Fruit fly (Drosophila melanogaster) whole organism, embryonic: ENCODE results near the gene CG13074.

Source experiments
- Abd-B ChIP-seq: fragments of 200-800 bp; sonication (Bioruptor generic); optimal IDR thresholded peaks from 2 replicates; lab custom pipeline; 2018; ENCODE audit warnings: missing biosample characterization, mild to moderate bottlenecking, missing genetic modification characterization, moderate library complexity
- Atf6 ChIP-seq: fragments of 200-800 bp; sonication (Bioruptor generic); IDR thresholded peaks from 2 replicates; pipeline ENCODE4 v1.3.6; 2022; ENCODE audit warnings: missing biosample characterization, missing genetic modification characterization
- Awh ChIP-seq: fragments of 200-800 bp; sonication (Bioruptor generic); IDR thresholded peaks from 2 replicates; pipeline ENCODE4, ENCODE4 v1.3.6; 2022; ENCODE audit warnings: missing biosample characterization, missing genetic modification characterization
- Bdp1 ChIP-seq: fragments of 200-800 bp; sonication (Bioruptor generic); optimal IDR thresholded peaks from 3 replicates; lab custom pipeline; 2016; ENCODE audit warnings: missing biosample characterization, missing genetic modification characterization
- Bteb2 ChIP-seq: fragments of 200-800 bp; sonication (Bioruptor generic); optimal IDR thresholded peaks from 2 replicates; lab custom pipeline; 2016; ENCODE audit warnings: missing biosample characterization, missing genetic modification characterization
- CG10147 ChIP-seq: fragments of 200-800 bp; sonication (Bioruptor generic); optimal IDR thresholded peaks from 2 replicates; lab custom pipeline; 2019; ENCODE audit warnings: missing biosample characterization, mild to moderate bottlenecking, missing genetic modification characterization, moderate library complexity
- CG10366 ChIP-seq: fragments of 200-800 bp; sonication (Bioruptor generic); IDR thresholded peaks from 2 replicates; pipeline ENCODE4 v1.3.6; 2022; ENCODE audit warnings: missing biosample characterization, missing genetic modification characterization
- CG11456 ChIP-seq: fragments of 200-800 bp; sonication (Bioruptor generic); IDR thresholded peaks from 3 replicates; pipeline ENCODE4 v1.3.6; 2022; ENCODE audit warnings: missing biosample characterization, missing genetic modification characterization
- CG12391 ChIP-seq: fragments of 200-800 bp; sonication (Bioruptor generic); optimal IDR thresholded peaks from 3 replicates; lab custom pipeline; 2018; ENCODE audit warnings: missing biosample characterization, mild to moderate bottlenecking, missing genetic modification characterization, moderate library complexity
- CG12744 ChIP-seq: fragments of 200-800 bp; sonication (Bioruptor generic); optimal IDR thresholded peaks from 2 replicates; lab custom pipeline; 2016; ENCODE audit warnings: missing biosample characterization, missing genetic modification characterization
- CG14965 ChIP-seq: fragments of 200-800 bp; sonication (Bioruptor generic); optimal IDR thresholded peaks from 2 replicates; lab custom pipeline; 2016; ENCODE audit warnings: missing biosample characterization, missing genetic modification characterization, borderline replicate concordance
- CG15696 ChIP-seq: fragments of 200-800 bp; sonication (Bioruptor generic); optimal IDR thresholded peaks from 2 replicates; lab custom pipeline; 2019; ENCODE audit warnings: missing biosample characterization, mild to moderate bottlenecking, missing genetic modification characterization, moderate library complexity
- CG16779 ChIP-seq: fragments of 200-800 bp; sonication (Bioruptor generic); IDR thresholded peaks from 2 replicates; pipeline ENCODE4 v1.3.6; 2022; ENCODE audit warnings: missing biosample characterization, missing genetic modification characterization
- CG18262 ChIP-seq: fragments of 200-800 bp; optimal IDR thresholded peaks from 3 replicates; lab custom pipeline; 2019; ENCODE audit warnings: missing biosample characterization, mild to moderate bottlenecking, missing genetic modification characterization, moderate library complexity
- CG1832 ChIP-seq: fragments of 200-800 bp; sonication (Bioruptor generic); optimal IDR thresholded peaks from 2 replicates; lab custom pipeline; 2017; ENCODE audit warnings: missing biosample characterization, mild to moderate bottlenecking, missing genetic modification characterization, inconsistent platforms
- CG2120 ChIP-seq: fragments of 200-800 bp; sonication (Bioruptor generic); optimal IDR thresholded peaks from 3 replicates; lab custom pipeline; 2016; ENCODE audit warnings: missing biosample characterization, missing genetic modification characterization
- CG2678 ChIP-seq: fragments of 200-800 bp; sonication (Bioruptor generic); optimal IDR thresholded peaks from 3 replicates; lab custom pipeline; 2019; ENCODE audit warnings: missing biosample characterization, mild to moderate bottlenecking, missing genetic modification characterization, moderate library complexity
- CG30431 ChIP-seq: fragments of 200-800 bp; sonication (Bioruptor generic); optimal IDR thresholded peaks from 2 replicates; lab custom pipeline; 2017; ENCODE audit warnings: missing biosample characterization, missing genetic modification characterization
- CG43689 ChIP-seq: fragments of 200-800 bp; sonication (Bioruptor generic); IDR thresholded peaks from 2 replicates; pipeline ENCODE4 v1.3.6; 2022; ENCODE audit warnings: missing biosample characterization, missing genetic modification characterization
- CG4424 ChIP-seq: fragments of 200-800 bp; sonication (Bioruptor generic); optimal IDR thresholded peaks from 3 replicates; lab custom pipeline; 2016; ENCODE audit warnings: missing biosample characterization, missing genetic modification characterization
- CG5245 ChIP-seq: fragments of 200-800 bp; sonication (Bioruptor generic); optimal IDR thresholded peaks from 3 replicates; lab custom pipeline; 2016; ENCODE audit warnings: missing biosample characterization, missing genetic modification characterization
- CG7987 ChIP-seq: fragments of 200-800 bp; sonication (Bioruptor generic); optimal IDR thresholded peaks from 2 replicates; lab custom pipeline; 2018; ENCODE audit warnings: missing biosample characterization, mild to moderate bottlenecking, missing genetic modification characterization, moderate library complexity
- CG8924 ChIP-seq: fragments of 200-800 bp; optimal IDR thresholded peaks from 3 replicates; lab custom pipeline; 2019; ENCODE audit warnings: missing biosample characterization, mild to moderate bottlenecking, missing genetic modification characterization, moderate library complexity
- Dip3 ChIP-seq: fragments of 200-800 bp; sonication (Bioruptor generic); optimal IDR thresholded peaks from 3 replicates; lab custom pipeline; 2016; ENCODE audit warnings: missing biosample characterization, missing genetic modification characterization
- E2f2 ChIP-seq: fragments of 200-800 bp; sonication (Bioruptor generic); IDR thresholded peaks from 2 replicates; pipeline ENCODE4 v1.3.6; 2022; ENCODE audit warnings: missing biosample characterization, missing genetic modification characterization
- HmgD ChIP-seq: fragments of 200-800 bp; sonication (Bioruptor generic); optimal IDR thresholded peaks from 3 replicates; lab custom pipeline; 2016; ENCODE audit warnings: missing biosample characterization, missing genetic modification characterization
- Med ChIP-seq: fragments of 200-800 bp; sonication (Bioruptor generic); peaks from one replicate; lab custom pipeline; 2016; ENCODE audit warnings: missing biosample characterization, missing genetic modification characterization, mild to moderate bottlenecking, inconsistent platforms, moderate library complexity
- Meics ChIP-seq: fragments of 200-800 bp; sonication (Bioruptor generic); optimal IDR thresholded peaks from 2 replicates; lab custom pipeline; 2017; ENCODE audit warnings: missing biosample characterization, mild to moderate bottlenecking, missing genetic modification characterization
- NC2β ChIP-seq: fragments of 200-800 bp; sonication (Bioruptor generic); optimal IDR thresholded peaks from 2 replicates; lab custom pipeline; 2016; ENCODE audit warnings: missing biosample characterization, missing genetic modification characterization
- Neu2 ChIP-seq: fragments of 200-800 bp; sonication (Bioruptor generic); optimal IDR thresholded peaks from 3 replicates; lab custom pipeline; 2016; ENCODE audit warnings: missing biosample characterization, missing genetic modification characterization, borderline replicate concordance
- Nf-YB ChIP-seq: fragments of 200-800 bp; sonication (Bioruptor generic); optimal IDR thresholded peaks from 3 replicates; lab custom pipeline; 2019; ENCODE audit warnings: missing biosample characterization, mild to moderate bottlenecking, missing genetic modification characterization, moderate library complexity
- Oli ChIP-seq: fragments of 200-800 bp; sonication (Bioruptor generic); optimal IDR thresholded peaks from 2 replicates; lab custom pipeline; 2018; ENCODE audit warnings: missing biosample characterization, mild to moderate bottlenecking, missing genetic modification characterization, moderate library complexity
- Ptx1 ChIP-seq: fragments of 200-800 bp; sonication (Bioruptor generic); IDR thresholded peaks from 2 replicates; pipeline ENCODE4 v1.3.6; 2022; ENCODE audit warnings: missing biosample characterization, missing genetic modification characterization
- Side ChIP-seq: fragments of 200-800 bp; sonication (Bioruptor generic); optimal IDR thresholded peaks from 2 replicates; lab custom pipeline; 2016; ENCODE audit warnings: missing biosample characterization, missing genetic modification characterization
- Sox102F ChIP-seq: fragments of 200-800 bp; sonication (Bioruptor generic); optimal IDR thresholded peaks from 2 replicates; lab custom pipeline; 2018; ENCODE audit warnings: missing biosample characterization, mild to moderate bottlenecking, missing genetic modification characterization, moderate library complexity
- Sry-β ChIP-seq: fragments of 200-800 bp; sonication (Bioruptor generic); optimal IDR thresholded peaks from 2 replicates; lab custom pipeline; 2018; ENCODE audit warnings: missing biosample characterization, mild to moderate bottlenecking, missing genetic modification characterization, moderate library complexity
- Sry-δ ChIP-seq: fragments of 200-800 bp; sonication (Bioruptor generic); optimal IDR thresholded peaks from 2 replicates; lab custom pipeline; 2016; ENCODE audit warnings: missing biosample characterization, missing genetic modification characterization
- Xbp1 ChIP-seq: fragments of 200-800 bp; sonication (Bioruptor generic); optimal IDR thresholded peaks from 3 replicates; lab custom pipeline; 2016; ENCODE audit warnings: missing biosample characterization, mild to moderate bottlenecking, missing genetic modification characterization
- Xrp1 ChIP-seq: fragments of 200-800 bp; sonication (Bioruptor generic); IDR thresholded peaks from 2 replicates; pipeline ENCODE4 v1.3.6; 2022; ENCODE audit warnings: missing biosample characterization, missing genetic modification characterization
- bab2 ChIP-seq: fragments of 200-800 bp; sonication (Bioruptor generic); optimal IDR thresholded peaks from 2 replicates; lab custom pipeline; 2016; ENCODE audit warnings: missing biosample characterization, missing genetic modification characterization
- dpn ChIP-seq, 2 experiments: fragments of 200-800 bp; sonication (Bioruptor generic); optimal IDR thresholded peaks; 3 replicates each; lab custom pipeline; 2016; ENCODE audit warnings: missing biosample characterization in 2 of 2, missing genetic modification characterization in 2 of 2
- dysf ChIP-seq: fragments of 200-800 bp; sonication (Bioruptor generic); IDR thresholded peaks from 3 replicates; pipeline ENCODE4 v1.3.6; 2022; ENCODE audit warnings: missing biosample characterization, missing genetic modification characterization
- eve ChIP-seq, 2 experiments: fragments of >200 bp; optimal IDR thresholded peaks; 2 replicates each; lab custom pipeline; 2017; ENCODE audit warnings: missing biosample characterization in 2 of 2, missing genetic modification characterization in 2 of 2
- maf-S ChIP-seq: fragments of 200-800 bp; sonication (Bioruptor generic); optimal IDR thresholded peaks from 2 replicates; lab custom pipeline; 2016; ENCODE audit warnings: missing biosample characterization, missing genetic modification characterization
- org-1 ChIP-seq: fragments of 200-800 bp; sonication (Bioruptor generic); optimal IDR thresholded peaks from 2 replicates; lab custom pipeline; 2017; ENCODE audit warnings: missing biosample characterization, missing genetic modification characterization
- pan ChIP-seq, 4 experiments: fragments of >200 bp in 3 of 4; fragments of 200-800 bp in 1 of 4; sonication (Bioruptor generic) in 1 of 4; optimal IDR thresholded peaks in 3 of 4; IDR thresholded peaks in 1 of 4; 2 replicates each; pipeline versions ENCODE4 v1.3.6 to Lab custom; 2017 to 2022; ENCODE audit warnings: missing biosample characterization in 2 of 4, missing genetic modification characterization in 2 of 4, mixed read lengths in 1 of 4
- peb ChIP-seq: fragments of 200-800 bp; sonication (Bioruptor generic); IDR thresholded peaks from 2 replicates; pipeline ENCODE4 v1.3.6; 2022; ENCODE audit warnings: missing biosample characterization, missing genetic modification characterization
- pnt ChIP-seq: fragments of 200-800 bp; sonication (Bioruptor generic); optimal IDR thresholded peaks from 3 replicates; lab custom pipeline; 2016; ENCODE audit warnings: missing biosample characterization, missing genetic modification characterization
- row ChIP-seq: fragments of 200-800 bp; sonication (Bioruptor generic); IDR thresholded peaks from 3 replicates; pipeline ENCODE4 v1.3.6; 2022; ENCODE audit warnings: missing biosample characterization, missing genetic modification characterization
- slou ChIP-seq: fragments of 200-800 bp; sonication (Bioruptor generic); optimal IDR thresholded peaks from 3 replicates; lab custom pipeline; 2016; ENCODE audit warnings: missing biosample characterization, missing genetic modification characterization
- zen ChIP-seq: fragments of 200-800 bp; sonication (Bioruptor generic); optimal IDR thresholded peaks from 3 replicates; lab custom pipeline; 2018; ENCODE audit warnings: missing biosample characterization, mild to moderate bottlenecking, missing genetic modification characterization, moderate library complexity

The CG13074 gene

dm6 chr3L:16048086-16048485, 49.2 kb downstream of the CG13074 start (continued):
- TF ChIP-seq CG12744 (peak; percentile 42), Neu2 (GFP tag; lab: Kevin White, UChicago) (no peak), CG30431 (GFP tag; lab: Kevin White, UChicago) (peak; percentile 20), CG16779 (0 out of 2 replicates have a peak, but pooled peaks have one; percentile 54), Abd-B (GFP tag; lab: Kevin White, UChicago) (no peak), Xrp1 (GFP tag; lab: Robert Waterston, UW) (peak; percentile 60), Bdp1 (GFP tag; lab: Kevin White, UChicago) (peak; percentile 4), CG43689 (peak; percentile 48), CG1832 (no peak), Bteb2 (GFP tag; lab: Kevin White, UChicago) (peak; percentile 52), Xbp1 (GFP tag; lab: Kevin White, UChicago) (peak; percentile 39), NC2β (GFP tag; lab: Kevin White, UChicago) (no peak), CG7987 (peak; percentile 11), CG10147 (GFP tag; lab: Kevin White, UChicago) (peak; percentile 40), Sry-β (GFP tag; lab: Kevin White, UChicago) (no peak), Sox102F (GFP tag; lab: Kevin White, UChicago) (peak; percentile 31), CG2120 (peak; percentile 81), CG12391 (tag; lab: Kevin White, UChicago) (peak; percentile 27), CG4424 (GFP tag; lab: Kevin White, UChicago) (peak; percentile 16), maf-S (GFP tag; lab: Kevin White, UChicago) (peak; percentile 8), Nf-YB (no peak), zen (no peak), Awh (GFP tag; lab: Robert Waterston, UW) (0 out of 2 replicates have a peak, but pooled peaks have one; percentile 28), eve (GFP tag; optimal IDR thresholded peaks at IDR 0.05; lab: Kevin White, UChicago) (no peak), bab2 (GFP tag; lab: Kevin White, UChicago) (peak; percentile 54), slou (GFP tag; lab: Kevin White, UChicago) (no peak), peb (GFP tag; lab: Robert Waterston, UW) (no peak), Dip3 (GFP tag; lab: Kevin White, UChicago) (peak; percentile 49), dpn (GFP tag; optimal IDR thresholded peaks at IDR 0.05; lab: Kevin White, UChicago) (peak; percentile 32 to 65), Sry-δ (GFP tag; lab: Kevin White, UChicago) (no peak), Side (GFP tag; lab: Kevin White, UChicago) (peak; percentile 1), dysf (GFP tag; lab: Robert Waterston, UW) (peak; percentile 83), CG15696 (no peak), pnt (GFP tag; lab: Kevin White, UChicago) (no peak), CG11456 (GFP tag; lab: Robert Waterston, UW) (0 out of 3 replicates have a peak, but pooled peaks have one; percentile 63), Med (GFP tag; lab: Kevin White, UChicago) (peak; percentile 95), HmgD (GFP tag; lab: Kevin White, UChicago) (peak; percentile 7), Atf6 (GFP tag; lab: Robert Waterston, UW) (peak; percentile 69), CG14965 (no peak), CG2678 (tag; lab: Kevin White, UChicago) (peak; percentile 59), CG10366 (GFP tag; lab: Robert Waterston, UW) (peak; percentile 41), CG18262 (no peak), CG5245 (GFP tag; lab: Kevin White, UChicago) (no peak), CG8924 (tag; lab: Kevin White, UChicago) (peak; percentile 45), row (GFP tag; lab: Robert Waterston, UW) (peak; percentile 71), Oli (tag; lab: Kevin White, UChicago) (peak; percentile 49), E2f2 (GFP tag; lab: Robert Waterston, UW) (peak; percentile 36; the same call in 1 of the 2 replicates), org-1 (GFP tag; lab: Kevin White, UChicago) (peak; percentile 52), pan (optimal IDR thresholded peaks at IDR 0.05; lab: Kevin White, UChicago) (no peak), pan (GFP tag; optimal IDR thresholded peaks at IDR 0.05 in 1 of 2, IDR thresholded peaks at IDR 0.05 in 1 of 2) (peak in 1 of 2 experiments; percentile 56), Ptx1 (GFP tag; lab: Robert Waterston, UW) (peak; percentile 52; the same call in 1 of the 2 replicates), Meics (GFP tag; lab: Kevin White, UChicago) (peak; percentile 55)
